Worm (Caenorhabditis elegans) whole organism, mixed stage, embryonic: ENCODE results near the gene hoe-1.
"Not testable (repeated sequence)": the region's sequence is repeated elsewhere in the genome, so short reads cannot be mapped to it uniquely, and the experiment has no call there.

Source experiments
- M03D4.4 ChIP-seq: sonication (generic microtip); optimal IDR thresholded peaks from 2 replicates; lab custom pipeline; 2017; ENCODE audit warnings: mild to moderate bottlenecking, missing genetic modification characterization, missing compliant biosample characterization
- blmp-1 ChIP-seq: fragments of 150-350 bp; optimal IDR thresholded peaks from 2 replicates; lab custom pipeline; 2014; ENCODE audit warnings: missing biosample characterization, missing genetic modification characterization
- ceh-39 ChIP-seq: fragments of 150-350 bp; optimal IDR thresholded peaks from 2 replicates; lab custom pipeline; 2014; ENCODE audit warnings: missing biosample characterization, missing genetic modification characterization
- ceh-43 ChIP-seq: fragments of 200-800 bp; sonication (Bioruptor generic); optimal IDR thresholded peaks from 2 replicates; lab custom pipeline; 2018; ENCODE audit warnings: mild to moderate bottlenecking, missing genetic modification characterization, moderate library complexity, missing compliant biosample characterization
- ceh-83 ChIP-seq: fragments of 200-800 bp; sonication (Bioruptor generic); optimal IDR thresholded peaks from 2 replicates; lab custom pipeline; 2018; ENCODE audit warnings: mild to moderate bottlenecking, missing genetic modification characterization, missing compliant biosample characterization
- ces-1 ChIP-seq: fragments of 150-350 bp; optimal IDR thresholded peaks from 2 replicates; lab custom pipeline; 2014; ENCODE audit warnings: missing biosample characterization, missing genetic modification reagents, missing genetic modification characterization
- cnd-1 ChIP-seq: fragments of 200-800 bp; sonication (Bioruptor generic); optimal IDR thresholded peaks from 2 replicates; lab custom pipeline; 2018; ENCODE audit warnings: mild to moderate bottlenecking, missing genetic modification characterization, missing compliant biosample characterization
- drap-1 ChIP-seq: fragments of 200-800 bp; sonication (Bioruptor generic); optimal IDR thresholded peaks from 3 replicates; lab custom pipeline; 2018; ENCODE audit warnings: mild to moderate bottlenecking, missing genetic modification characterization, missing compliant biosample characterization
- elt-1 ChIP-seq: sonication (generic microtip); optimal IDR thresholded peaks from 2 replicates; lab custom pipeline; 2017; ENCODE audit warnings: missing genetic modification characterization, mild to moderate bottlenecking, missing compliant biosample characterization, antibody characterized with exemption, moderate library complexity, borderline replicate concordance; ENCODE audit not compliant: insufficient read depth
- elt-3 ChIP-seq: fragments of 150-350 bp; optimal IDR thresholded peaks from 2 replicates; lab custom pipeline; 2014; ENCODE audit warnings: missing biosample characterization, missing genetic modification characterization
- flh-1 ChIP-seq: fragments of 200-800 bp; sonication (Bioruptor generic); optimal IDR thresholded peaks from 2 replicates; lab custom pipeline; 2018; ENCODE audit warnings: mild to moderate bottlenecking, missing genetic modification characterization, moderate library complexity, missing compliant biosample characterization
- ham-2 ChIP-seq: fragments of 200-800 bp; sonication (Bioruptor generic); optimal IDR thresholded peaks from 2 replicates; lab custom pipeline; 2018; ENCODE audit warnings: mild to moderate bottlenecking, missing genetic modification characterization, missing compliant biosample characterization
- hlh-1 ChIP-seq: fragments of 150-350 bp; optimal IDR thresholded peaks from 2 replicates; lab custom pipeline; 2014; ENCODE audit warnings: missing biosample characterization, missing genetic modification reagents, missing genetic modification characterization
- lin-13 ChIP-seq: fragments of 150-350 bp; optimal IDR thresholded peaks from 2 replicates; lab custom pipeline; 2014; ENCODE audit warnings: missing biosample characterization, missing genetic modification characterization
- lin-32 ChIP-seq: fragments of 200-800 bp; sonication (Bioruptor generic); optimal IDR thresholded peaks from 2 replicates; lab custom pipeline; 2018; ENCODE audit warnings: mild to moderate bottlenecking, missing genetic modification characterization, missing compliant biosample characterization
- lsy-2 ChIP-seq: fragments of 150-350 bp; optimal IDR thresholded peaks from 2 replicates; lab custom pipeline; 2014; ENCODE audit warnings: missing biosample characterization, missing genetic modification characterization
- mab-5 ChIP-seq: fragments of 150-350 bp; optimal IDR thresholded peaks from 2 replicates; lab custom pipeline; 2014; ENCODE audit warnings: missing biosample characterization, missing genetic modification characterization
- mep-1 ChIP-seq: fragments of 150-350 bp; optimal IDR thresholded peaks from 2 replicates; lab custom pipeline; 2017; ENCODE audit warnings: missing biosample characterization, missing genetic modification reagents, missing genetic modification characterization, inconsistent platforms
- mls-2 ChIP-seq: sonication (generic microtip); optimal IDR thresholded peaks from 2 replicates; lab custom pipeline; 2016; ENCODE audit warnings: mild to moderate bottlenecking, missing genetic modification characterization, moderate library complexity, missing compliant biosample characterization
- nhr-12 ChIP-seq: fragments of 150-350 bp; optimal IDR thresholded peaks from 2 replicates; lab custom pipeline; 2014; ENCODE audit warnings: missing biosample characterization, missing genetic modification characterization
- nhr-2 ChIP-seq: fragments of 150-350 bp; optimal IDR thresholded peaks from 2 replicates; lab custom pipeline; 2014; ENCODE audit warnings: missing biosample characterization, missing genetic modification characterization
- nhr-237 ChIP-seq: fragments of 150-350 bp; optimal IDR thresholded peaks from 2 replicates; lab custom pipeline; 2014; ENCODE audit warnings: missing biosample characterization, missing genetic modification characterization
- nhr-28 ChIP-seq: fragments of 150-350 bp; optimal IDR thresholded peaks from 2 replicates; lab custom pipeline; 2014; ENCODE audit warnings: missing biosample characterization, missing genetic modification characterization
- nhr-76 ChIP-seq: sonication (generic microtip); optimal IDR thresholded peaks from 2 replicates; lab custom pipeline; 2017; ENCODE audit warnings: missing biosample characterization, missing genetic modification characterization
- sem-2 ChIP-seq: fragments of 200-800 bp; sonication (Bioruptor generic); optimal IDR thresholded peaks from 2 replicates; lab custom pipeline; 2018; ENCODE audit warnings: mild to moderate bottlenecking, missing genetic modification characterization, missing compliant biosample characterization
- sptf-1 ChIP-seq: sonication (generic microtip); optimal IDR thresholded peaks from 2 replicates; lab custom pipeline; 2017; ENCODE audit warnings: mild to moderate bottlenecking, missing genetic modification characterization, moderate library complexity, missing compliant biosample characterization
- unc-120 ChIP-seq: sonication (generic microtip); optimal IDR thresholded peaks from 2 replicates; lab custom pipeline; 2017; ENCODE audit warnings: missing genetic modification characterization, missing compliant biosample characterization; ENCODE audit not compliant: poor library complexity, severe bottlenecking
- unc-39 ChIP-seq: fragments of 150-350 bp; optimal IDR thresholded peaks from 2 replicates; lab custom pipeline; 2014; ENCODE audit warnings: missing biosample characterization, missing genetic modification characterization
- unc-62 ChIP-seq: fragments of 150-350 bp; optimal IDR thresholded peaks from 2 replicates; lab custom pipeline; 2014; ENCODE audit warnings: missing biosample characterization, missing genetic modification reagents, missing genetic modification characterization
- zip-8 ChIP-seq: fragments of 150-350 bp; optimal IDR thresholded peaks from 2 replicates; lab custom pipeline; 2014; ENCODE audit warnings: missing biosample characterization, missing genetic modification characterization
- ztf-11 ChIP-seq: fragments of 150-350 bp; optimal IDR thresholded peaks from 2 replicates; lab custom pipeline; 2014; ENCODE audit warnings: missing biosample characterization, missing genetic modification characterization

hoe-1 gene

DNA sequence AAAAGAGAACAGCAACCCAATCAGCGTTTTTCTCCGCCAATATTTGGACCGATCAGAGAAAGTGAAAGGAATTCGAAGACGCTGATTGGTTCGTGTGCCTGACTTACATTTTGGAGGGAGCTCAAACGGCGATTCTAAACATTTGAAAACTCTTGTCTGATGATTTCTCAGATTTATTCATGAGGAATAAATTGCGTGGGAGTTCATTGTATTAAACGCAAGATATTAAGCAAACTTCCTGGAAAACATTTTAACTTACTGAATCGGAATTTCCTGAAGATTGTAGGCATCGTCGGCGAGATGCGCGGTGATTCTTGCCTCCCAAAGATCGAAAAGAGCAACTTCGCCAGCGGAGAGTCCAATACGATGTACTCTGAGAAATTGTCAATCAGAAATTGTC is 19.5 kb downstream of the hoe-1 start, which contains the start of gene K08F11.1:
K08F11.1 (plus strand) TSS at position 301 of the 400 bp plus-strand sequence.
- TF ChIP-seq nhr-76 (no peak), elt-1 (tag; lab: Kevin White, UChicago) (no peak), unc-62 (no peak), sem-2 (GFP tag; lab: Kevin White, UChicago) (no peak), ztf-11 (tag; lab: Kevin White, UChicago) (no peak), nhr-2 (tag; lab: Kevin White, UChicago) (no peak), mab-5 (tag; lab: Kevin White, UChicago) (no peak)

DNA sequence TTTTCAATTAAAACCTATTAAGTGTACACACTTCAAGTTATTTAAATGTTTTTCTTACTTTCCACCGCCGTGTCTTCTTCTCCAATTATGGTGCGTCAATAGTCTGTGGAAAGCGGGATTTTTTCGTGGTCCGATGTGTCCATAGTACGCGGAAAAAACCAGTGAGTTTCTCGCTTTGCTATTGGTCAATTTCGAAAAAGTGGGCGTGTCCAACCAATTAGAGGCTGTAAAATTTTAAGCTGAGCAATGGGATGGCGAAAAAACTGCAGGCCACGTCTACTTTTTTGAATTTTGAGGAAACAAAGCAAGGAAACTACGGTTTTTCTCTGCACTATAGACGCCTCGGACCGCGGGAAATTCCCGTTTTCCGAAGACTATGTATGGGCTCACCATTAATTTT is 20.4 kb downstream of the hoe-1 start:
- TF ChIP-seq ham-2 (no peak), elt-3 (tag; lab: Kevin White, UChicago) (no peak), unc-120 (tag; lab: Kevin White, UChicago) (no peak), nhr-76 (no peak), ztf-11 (tag; lab: Kevin White, UChicago) (no peak), ceh-39 (tag; lab: Kevin White, UChicago) (no peak), lin-13 (tag; lab: Kevin White, UChicago) (no peak), blmp-1 (tag; lab: Kevin White, UChicago) (no peak), ceh-43 (no peak), mls-2 (tag; lab: Kevin White, UChicago) (no peak), nhr-2 (tag; lab: Kevin White, UChicago) (no peak), lin-32 (GFP tag; lab: Kevin White, UChicago) (no peak), hlh-1 (tag; lab: Kevin White, UChicago) (no peak), zip-8 (tag; lab: Kevin White, UChicago) (no peak), nhr-28 (tag; lab: Kevin White, UChicago) (no peak), M03D4.4 (tag; lab: Kevin White, UChicago) (no peak), drap-1 (no peak)

ce11 chrIV:4720522-4720921 is 23.5 kb downstream of the hoe-1 start:
- TF ChIP-seq lsy-2 (tag; lab: Kevin White, UChicago), result peak; percentile 61

DNA sequence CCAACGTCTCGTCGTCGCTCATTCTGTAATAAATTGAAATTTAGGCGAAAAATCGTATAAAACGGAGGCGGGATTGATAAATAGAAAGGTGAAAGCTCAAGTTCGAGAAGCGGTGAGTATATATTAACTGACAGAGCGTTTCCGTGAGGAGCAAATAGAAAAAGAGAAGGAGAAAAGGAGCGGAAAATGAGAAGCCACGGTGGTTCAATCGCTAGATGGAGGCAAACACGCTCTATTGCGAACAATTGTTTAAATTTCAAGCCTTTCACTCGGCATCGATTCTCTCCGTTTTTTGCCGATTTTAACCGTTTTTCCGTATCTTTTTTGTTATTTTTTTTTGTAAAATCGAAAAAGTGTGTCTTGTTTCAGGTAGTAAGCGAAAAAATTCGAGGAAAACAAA is 28.3 kb downstream of the hoe-1 start, which contains the start of gene miro-1:
miro-1 (minus strand) TSS at position 23 of the 400 bp plus-strand sequence.
- TF ChIP-seq ceh-39 (tag; lab: Kevin White, UChicago); lin-13 (tag; lab: Kevin White, UChicago); ces-1 (GFP tag; lab: Kevin White, UChicago): not testable (repeated sequence)
- TF ChIP-seq, all 35 proteins: peak for 0; not testable (repeated sequence) for 35

DNA sequence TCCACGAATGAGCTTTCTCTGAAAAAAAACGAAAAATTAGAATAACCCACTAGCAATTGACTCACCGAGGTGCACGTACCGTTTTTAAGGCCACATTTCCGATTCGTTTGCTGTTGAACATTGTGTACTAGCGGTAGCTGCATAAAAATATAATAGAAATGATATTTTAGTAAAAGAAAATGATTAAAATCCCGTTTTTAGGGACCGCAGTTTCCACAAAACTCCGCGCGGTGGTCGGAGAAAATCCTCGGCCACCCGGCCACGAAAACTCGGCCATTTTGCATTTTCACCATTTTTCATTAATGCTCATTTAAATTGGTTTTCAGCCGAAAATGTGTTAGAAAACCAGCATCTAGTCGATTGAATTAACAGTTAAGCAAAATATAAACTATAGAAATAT is 31.7 kb downstream of the hoe-1 start, which contains the start of gene yars-2:
yars-2 (minus strand) TSS at position 249 of the 400 bp plus-strand sequence.
- TF ChIP-seq ces-1 (GFP tag; lab: Kevin White, UChicago) (peak; percentile 5), nhr-237 (tag; lab: Kevin White, UChicago) (no peak), ceh-43 (no peak)

ce11 chrIV:4710459-4710858 is 33.6 kb downstream of the hoe-1 start, which contains the start of gene cif-1:
Gene cif-1 (minus strand): TSS chrIV:4710755.
- no peak for TF ChIP-seq ceh-83
- no peak for TF ChIP-seq cnd-1 (tag; lab: Kevin White, UChicago)
- no peak for TF ChIP-seq unc-62
- no peak for TF ChIP-seq sptf-1 (tag; lab: Kevin White, UChicago)
- TF ChIP-seq nhr-12 (tag; lab: Kevin White, UChicago), result no peak
- TF ChIP-seq drap-1, result no peak
- no peak for TF ChIP-seq ceh-39 (tag; lab: Kevin White, UChicago)
- TF ChIP-seq lin-13 (tag; lab: Kevin White, UChicago), result no peak
- no peak for TF ChIP-seq unc-39
- no peak for TF ChIP-seq lsy-2 (tag; lab: Kevin White, UChicago)
- no peak for TF ChIP-seq nhr-2 (tag; lab: Kevin White, UChicago)
- TF ChIP-seq unc-120 (tag; lab: Kevin White, UChicago), result no peak
- no peak for TF ChIP-seq nhr-28 (tag; lab: Kevin White, UChicago)
- TF ChIP-seq ztf-11 (tag; lab: Kevin White, UChicago), result no peak
- TF ChIP-seq flh-1 (GFP tag; lab: Kevin White, UChicago), result no peak
- no peak for TF ChIP-seq ceh-43
- no peak for TF ChIP-seq mab-5 (tag; lab: Kevin White, UChicago)
- no peak for TF ChIP-seq mep-1
- no peak for TF ChIP-seq nhr-76
- no peak for TF ChIP-seq M03D4.4 (tag; lab: Kevin White, UChicago)
- TF ChIP-seq, all 35 proteins: peak for 0
